Worm (Caenorhabditis elegans) whole organism, L4 larva: ENCODE results near the gene str-141.

ENCODE experiments used
- D1046.2 ChIP-seq: fragments of 200-800 bp; sonication (Bioruptor generic); IDR thresholded peaks from 2 replicates; pipeline ENCODE4 v1.3.6; 2022; ENCODE audit warnings: missing genetic modification characterization, missing compliant biosample characterization
- F44E2.7 ChIP-seq: fragments of 200-800 bp; sonication (Bioruptor generic); IDR thresholded peaks from 2 replicates; pipeline ENCODE4 v2.1.2; 2022; ENCODE audit warnings: missing genetic modification characterization, missing compliant biosample characterization
- T26A8.4 ChIP-seq: fragments of 200-800 bp; sonication (Bioruptor generic); IDR thresholded peaks from 2 replicates; pipeline ENCODE4 v1.3.6; 2022; ENCODE audit warnings: missing genetic modification characterization, missing compliant biosample characterization
- Y105C5A.15 ChIP-seq: fragments of 200-800 bp; sonication (Bioruptor generic); IDR thresholded peaks from 2 replicates; pipeline ENCODE4 v1.3.6; 2022; ENCODE audit warnings: missing genetic modification characterization, missing compliant biosample characterization
- Y48G9A.11 ChIP-seq: fragments of 200-800 bp; sonication (Bioruptor generic); IDR thresholded peaks from 2 replicates; pipeline ENCODE4 v1.3.6; 2022; ENCODE audit warnings: missing genetic modification reagents, missing genetic modification characterization, missing compliant biosample characterization
- Y75B8A.6 ChIP-seq: fragments of 200-800 bp; sonication (Bioruptor generic); IDR thresholded peaks from 2 replicates; pipeline ENCODE4 v1.3.6; 2022; ENCODE audit warnings: missing genetic modification reagents, missing genetic modification characterization, missing compliant biosample characterization
- aha-1 ChIP-seq: fragments of 150-350 bp; peaks from one replicate; lab custom pipeline; 2014; ENCODE audit warnings: missing biosample characterization, missing genetic modification characterization
- arid-1 ChIP-seq: fragments of 200-800 bp; sonication (Bioruptor generic); conservative IDR thresholded peaks from 2 replicates; pipeline ENCODE4 v1.3.6; 2022; ENCODE audit warnings: missing genetic modification reagents, missing genetic modification characterization, missing compliant biosample characterization
- ceh-20 ChIP-seq: fragments of 200-800 bp; sonication (Bioruptor generic); IDR thresholded peaks from 2 replicates; pipeline ENCODE4 v1.3.6; 2022; ENCODE audit warnings: missing genetic modification reagents, missing genetic modification characterization, missing compliant biosample characterization
- ceh-44 ChIP-seq: fragments of 200-800 bp; sonication (Bioruptor generic); IDR thresholded peaks from 2 replicates; pipeline ENCODE4 v1.3.6; 2022; ENCODE audit warnings: missing genetic modification reagents, missing genetic modification characterization, missing compliant biosample characterization
- ceh-82 ChIP-seq: sonication (generic microtip); optimal IDR thresholded peaks from 2 replicates; lab custom pipeline; 2017; ENCODE audit warnings: missing biosample characterization, missing genetic modification characterization
- ctbp-1 ChIP-seq: fragments of 200-800 bp; sonication (Bioruptor generic); IDR thresholded peaks from 2 replicates; pipeline ENCODE4 v1.3.6; 2022; ENCODE audit warnings: missing genetic modification reagents, missing genetic modification characterization, missing compliant biosample characterization
- dmd-6 ChIP-seq: fragments of 200-800 bp; sonication (Bioruptor generic); IDR thresholded peaks from 2 replicates; pipeline ENCODE4 v1.3.6; 2022; ENCODE audit warnings: missing genetic modification reagents, missing genetic modification characterization, missing compliant biosample characterization
- dmd-8 ChIP-seq: fragments of 200-800 bp; sonication (Bioruptor generic); IDR thresholded peaks from 2 replicates; pipeline ENCODE4 v1.3.6; 2022; ENCODE audit warnings: missing genetic modification characterization, missing compliant biosample characterization
- dmd-9 ChIP-seq: fragments of 200-800 bp; sonication (Bioruptor generic); IDR thresholded peaks from 2 replicates; pipeline ENCODE4 v1.3.6; 2022; ENCODE audit warnings: missing genetic modification reagents, missing genetic modification characterization, missing compliant biosample characterization
- dpl-1 ChIP-seq: fragments of 150-350 bp; optimal IDR thresholded peaks from 2 replicates; lab custom pipeline; 2014; ENCODE audit warnings: missing biosample characterization, missing genetic modification reagents, missing genetic modification characterization
- egl-43 ChIP-seq: fragments of 200-800 bp; sonication (Bioruptor generic); IDR thresholded peaks from 2 replicates; pipeline ENCODE4 v1.3.6; 2022; ENCODE audit warnings: missing genetic modification reagents, missing genetic modification characterization, missing compliant biosample characterization
- fkh-10 ChIP-seq: fragments of 150-350 bp; optimal IDR thresholded peaks from 2 replicates; lab custom pipeline; 2014; ENCODE audit warnings: missing biosample characterization, missing genetic modification reagents, missing genetic modification characterization
- fos-1 ChIP-seq: fragments of 150-350 bp; optimal IDR thresholded peaks from 2 replicates; lab custom pipeline; 2014; ENCODE audit warnings: missing biosample characterization, missing genetic modification characterization
- hmg-1.1 ChIP-seq: fragments of 200-800 bp; sonication (Bioruptor generic); IDR thresholded peaks from 2 replicates; pipeline ENCODE4 v1.3.6; 2022; ENCODE audit warnings: missing genetic modification reagents, missing genetic modification characterization, missing compliant biosample characterization
- lim-7 ChIP-seq: fragments of 200-800 bp; sonication (Bioruptor generic); IDR thresholded peaks from 2 replicates; pipeline ENCODE4 v1.3.6; 2022; ENCODE audit warnings: missing genetic modification characterization, missing compliant biosample characterization
- lin-1 ChIP-seq: fragments of 200-800 bp; sonication (Bioruptor generic); IDR thresholded peaks from 2 replicates; pipeline ENCODE4 v1.3.6; 2022; ENCODE audit warnings: missing genetic modification reagents, missing genetic modification characterization, missing compliant biosample characterization
- lir-3 ChIP-seq: sonication (generic microtip); optimal IDR thresholded peaks from 2 replicates; lab custom pipeline; 2016; ENCODE audit warnings: mild to moderate bottlenecking, missing genetic modification characterization, missing compliant biosample characterization
- madf-5 ChIP-seq, 2 experiments: fragments of 200-800 bp; sonication (Bioruptor generic); IDR thresholded peaks; 2 replicates each; pipeline ENCODE4 v1.3.6; 2022; ENCODE audit warnings: missing compliant biosample characterization in 2 of 2, missing genetic modification characterization in 2 of 2
- madf-9 ChIP-seq: fragments of 200-800 bp; sonication (Bioruptor generic); conservative IDR thresholded peaks from 2 replicates; pipeline ENCODE4 v1.3.6; 2022; ENCODE audit warnings: missing genetic modification reagents, missing genetic modification characterization, missing compliant biosample characterization
- mxl-2 ChIP-seq: fragments of 200-800 bp; sonication (Bioruptor generic); conservative IDR thresholded peaks from 2 replicates; pipeline ENCODE4 v1.3.6; 2022; ENCODE audit warnings: missing genetic modification reagents, missing genetic modification characterization, missing compliant biosample characterization
- nhr-41 ChIP-seq: fragments of 200-800 bp; sonication (Bioruptor generic); IDR thresholded peaks from 2 replicates; pipeline ENCODE4 v1.3.6; 2022; ENCODE audit warnings: missing genetic modification reagents, missing genetic modification characterization, missing compliant biosample characterization
- nhr-48 ChIP-seq: sonication (generic microtip); optimal IDR thresholded peaks from 2 replicates; lab custom pipeline; 2016; ENCODE audit warnings: mild to moderate bottlenecking, missing genetic modification characterization, missing compliant biosample characterization
- nhr-77 ChIP-seq: fragments of 150-350 bp; optimal IDR thresholded peaks from 2 replicates; lab custom pipeline; 2014; ENCODE audit warnings: missing biosample characterization, missing genetic modification characterization
- php-3 ChIP-seq: fragments of 200-800 bp; sonication (Bioruptor generic); IDR thresholded peaks from 2 replicates; pipeline ENCODE4 v1.3.6; 2022; ENCODE audit warnings: missing genetic modification reagents, missing genetic modification characterization, missing compliant biosample characterization
- rbr-2 ChIP-seq: sonication (generic microtip); optimal IDR thresholded peaks from 2 replicates; lab custom pipeline; 2016; ENCODE audit warnings: missing genotype, missing genetic modification characterization, missing compliant biosample characterization
- snpc-1.2 ChIP-seq: fragments of 200-800 bp; sonication (Bioruptor generic); IDR thresholded peaks from 2 replicates; pipeline ENCODE4 v1.3.6; 2022; ENCODE audit warnings: missing genetic modification reagents, missing genetic modification characterization, missing compliant biosample characterization
- spr-1 ChIP-seq: sonication (generic microtip); optimal IDR thresholded peaks from 2 replicates; lab custom pipeline; 2016; ENCODE audit warnings: mild to moderate bottlenecking, missing genetic modification characterization, missing compliant biosample characterization
- tra-1 ChIP-seq: fragments of 200-800 bp; sonication (Bioruptor generic); IDR thresholded peaks from 2 replicates; pipeline ENCODE4 v1.3.6; 2022; ENCODE audit warnings: missing genetic modification reagents, missing genetic modification characterization, missing compliant biosample characterization
- unc-62 ChIP-seq, 3 experiments: fragments of 150-350 bp in 1 of 3; sonication (generic microtip); optimal IDR thresholded peaks in 2 of 3; peaks in 1 of 3; 1 replicate in 1 of 3; 2 replicates in 2 of 3; lab custom pipeline; 2014 to 2017; ENCODE audit warnings: missing biosample characterization in 3 of 3, missing genetic modification characterization in 3 of 3, missing genetic modification reagents in 3 of 3, missing genotype in 1 of 3
- vab-7 ChIP-seq: fragments of 200-800 bp; sonication (Bioruptor generic); IDR thresholded peaks from 2 replicates; pipeline ENCODE4 v1.3.6; 2022; ENCODE audit warnings: missing genetic modification reagents, missing genetic modification characterization, missing compliant biosample characterization
- zag-1 ChIP-seq: fragments of 150-350 bp; optimal IDR thresholded peaks from 2 replicates; lab custom pipeline; 2014; ENCODE audit warnings: missing biosample characterization, missing genetic modification characterization
- zip-11 ChIP-seq: fragments of 200-800 bp; sonication (Bioruptor generic); IDR thresholded peaks from 2 replicates; pipeline ENCODE4 v1.3.6; 2022; ENCODE audit warnings: missing genetic modification characterization, missing compliant biosample characterization
- ztf-11 ChIP-seq: fragments of 150-350 bp; optimal IDR thresholded peaks from 2 replicates; lab custom pipeline; 2014; ENCODE audit warnings: missing biosample characterization, missing genetic modification characterization
- ztf-7 ChIP-seq: fragments of 150-350 bp; optimal IDR thresholded peaks from 2 replicates; lab custom pipeline; 2014; ENCODE audit warnings: missing biosample characterization, missing genetic modification characterization

The str-141 gene

ce11 chrV:11341130-11341675 is 17.6 kb upstream of the str-141 start (continued):
- no peak for TF ChIP-seq ztf-7 (tag; lab: Kevin White, UChicago)
- TF ChIP-seq T26A8.4 (GFP tag; lab: Robert Waterston, UW), result no peak
- TF ChIP-seq fkh-10, result peak; percentile 91
- TF ChIP-seq dpl-1 (GFP tag; lab: Kevin White, UChicago), result no peak
- no peak for TF ChIP-seq ceh-82 (tag; lab: Kevin White, UChicago)
- no peak for TF ChIP-seq zag-1 (tag; lab: Kevin White, UChicago)
- TF ChIP-seq hmg-1.1, result no peak; the same call in 1 of the 2 replicates
- TF ChIP-seq ctbp-1, result peak; percentile 63; the same call in 1 of the 2 replicates
- peak; percentile 27 for TF ChIP-seq rbr-2 (tag; lab: Kevin White, UChicago)
- TF ChIP-seq mxl-2, result no peak

- TF ChIP-seq ceh-20 (GFP tag; lab: Robert Waterston, UW) (no peak), nhr-41 (GFP tag; lab: Robert Waterston, UW) (no peak), php-3 (GFP tag; lab: Robert Waterston, UW) (no peak), unc-62 (GFP tag; optimal IDR thresholded peaks at IDR 0.05 in 1 of 2; lab: Kevin White, UChicago) (peak in 1 of 2 experiments; percentile 40), unc-62 (tag; optimal IDR thresholded peaks at IDR 0.05; lab: Kevin White, UChicago) (no peak), nhr-48 (tag; lab: Kevin White, UChicago) (no peak)
These were observed 13.3 kb upstream of the str-141 start for ce11 chrV:11336877-11337276.

- TF ChIP-seq nhr-41 (GFP tag; lab: Robert Waterston, UW) (no peak), lir-3 (tag; lab: Kevin White, UChicago) (no peak), ctbp-1 (no peak), fos-1 (tag; lab: Kevin White, UChicago) (no peak), zag-1 (tag; lab: Kevin White, UChicago) (no peak), spr-1 (tag; lab: Kevin White, UChicago) (no peak), ztf-11 (tag; lab: Kevin White, UChicago) (no peak), zip-11 (GFP tag; lab: Robert Waterston, UW) (no peak)
These were observed 12.3 kb upstream of the str-141 start for ce11 chrV:11335757-11336418.

- TF ChIP-seq nhr-77 (no peak), aha-1 (peak; percentile 33)
These were observed 10.6 kb upstream of the str-141 start, which contains the start of gene T02E9.6 for ce11 chrV:11334193-11334592. T02E9.6 (minus strand) TSS chrV:11334293.

- TF ChIP-seq dmd-6 (GFP tag; lab: Robert Waterston, UW), result peak; percentile 51
- TF ChIP-seq egl-43, result peak; percentile 79
- peak in 1 of 2 experiments; percentile 89; a peak in 1 of 4 replicates for TF ChIP-seq madf-5 (GFP tag; IDR thresholded peaks at IDR 0.05; lab: Robert Waterston, UW)
- peak; percentile 67 for TF ChIP-seq snpc-1.2
- peak; percentile 85 for TF ChIP-seq arid-1
- TF ChIP-seq madf-9 (GFP tag; lab: Robert Waterston, UW), result peak; percentile 51; the same call in 1 of the 2 replicates
- peak; percentile 51; the same call in 1 of the 2 replicates for TF ChIP-seq lin-1 (GFP tag; lab: Robert Waterston, UW)
- peak; percentile 76; the same call in 1 of the 2 replicates for TF ChIP-seq Y75B8A.6
- 0 out of 2 replicates have a peak, but pooled peaks have one; percentile 21 for TF ChIP-seq T26A8.4 (GFP tag; lab: Robert Waterston, UW)
- peak; percentile 70; the same call in 1 of the 2 replicates for TF ChIP-seq dmd-8 (GFP tag; lab: Robert Waterston, UW)
- TF ChIP-seq Y105C5A.15 (GFP tag; lab: Robert Waterston, UW), result peak; percentile 57; the same call in 1 of the 2 replicates
- TF ChIP-seq vab-7 (GFP tag; lab: Robert Waterston, UW), result peak; percentile 82
- TF ChIP-seq D1046.2, result 0 out of 2 replicates have a peak, but pooled peaks have one; percentile 41
- TF ChIP-seq lim-7 (GFP tag; lab: Robert Waterston, UW), result peak; percentile 88
- TF ChIP-seq ceh-44, result peak; percentile 64; the same call in 1 of the 2 replicates
- TF ChIP-seq hmg-1.1, result 0 out of 2 replicates have a peak, but pooled peaks have one; percentile 41
- TF ChIP-seq dmd-9, result 0 out of 2 replicates have a peak, but pooled peaks have one; percentile 33
- peak; percentile 33; the same call in 1 of the 2 replicates for TF ChIP-seq F44E2.7 (GFP tag; lab: Robert Waterston, UW)
- TF ChIP-seq zip-11 (GFP tag; lab: Robert Waterston, UW), result 0 out of 2 replicates have a peak, but pooled peaks have one; percentile 57
- peak; percentile 62; the same call in 1 of the 2 replicates for TF ChIP-seq Y48G9A.11
- peak; percentile 62; the same call in 1 of the 2 replicates for TF ChIP-seq ctbp-1
- TF ChIP-seq tra-1 (GFP tag; lab: Robert Waterston, UW), result 0 out of 2 replicates have a peak, but pooled peaks have one; percentile 17
- TF ChIP-seq, all 104 proteins: peak for 22; not testable (repeated sequence) for 82
These were observed 8.2 kb upstream of the str-141 start for ce11 chrV:11331811-11332210.
